Worm (Caenorhabditis elegans): ENCODE results near the gene F26F2.1.

The F26F2.1 gene

ce11 chrV:20603014-20603413, 41.3 kb upstream of the F26F2.1 start, which contains the start of gene ttr-11:
ttr-11 (plus strand) TSS chrV:20603314.
- TF ChIP-seq elt-1 (tag; optimal IDR thresholded peaks at IDR 0.05) (no peak), pha-4 (tag; optimal IDR thresholded peaks at IDR 0.05) (no peak), nhr-77 (tag; optimal IDR thresholded peaks at IDR 0.05) (no peak), egl-27 (tag; optimal IDR thresholded peaks at IDR 0.05) (no peak), ztf-4 (tag; optimal IDR thresholded peaks at IDR 0.05) (no peak), mml-1 (tag; optimal IDR thresholded peaks at IDR 0.05) (no peak), nhr-12 (tag; optimal IDR thresholded peaks at IDR 0.05) (no peak), nhr-28 (tag; optimal IDR thresholded peaks at IDR 0.05) (no peak), ceh-28 (tag; optimal IDR thresholded peaks at IDR 0.05) (no peak)

ce11 chrV:20600704-20601103, 39.0 kb upstream of the F26F2.1 start:
- TF ChIP-seq skn-1 (tag; optimal IDR thresholded peaks at IDR 0.05) (no peak), ama-1 (optimal IDR thresholded peaks at IDR 0.05) (no peak), pqm-1 (tag; optimal IDR thresholded peaks at IDR 0.05) (no peak), nhr-25 (tag; optimal IDR thresholded peaks at IDR 0.05) (no peak), jun-1 (tag; optimal IDR thresholded peaks at IDR 0.05) (no peak), pha-4 (tag; optimal IDR thresholded peaks at IDR 0.05) (no peak), zag-1 (tag; optimal IDR thresholded peaks at IDR 0.05) (no peak), ceh-28 (tag; optimal IDR thresholded peaks at IDR 0.05) (no peak)

DNA sequence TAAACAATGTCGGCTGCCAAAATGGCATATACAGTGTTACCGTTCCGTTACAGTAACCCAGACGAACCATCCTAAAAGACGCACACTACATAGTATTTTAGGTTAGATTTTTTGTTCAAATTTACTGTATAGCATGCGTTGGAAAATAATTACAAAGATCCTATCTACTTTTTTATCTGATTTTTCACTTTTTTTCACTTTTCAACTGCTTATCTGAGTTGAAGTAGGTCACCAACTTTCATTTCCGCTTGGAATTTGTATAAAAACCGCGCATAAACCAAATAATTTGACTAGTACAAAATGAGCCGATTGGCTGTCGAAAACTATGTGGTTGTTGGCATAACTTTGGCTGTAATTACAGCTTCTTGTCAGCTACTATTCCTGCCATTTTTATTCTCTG, 38.1 kb upstream of the F26F2.1 start, which contains the start of gene col-163:
TSS of gene col-163 (plus strand) at position 301 of the 400 bp plus-strand sequence.
- TF ChIP-seq fkh-10 (GFP tag; optimal IDR thresholded peaks at IDR 0.05) = no peak

DNA sequence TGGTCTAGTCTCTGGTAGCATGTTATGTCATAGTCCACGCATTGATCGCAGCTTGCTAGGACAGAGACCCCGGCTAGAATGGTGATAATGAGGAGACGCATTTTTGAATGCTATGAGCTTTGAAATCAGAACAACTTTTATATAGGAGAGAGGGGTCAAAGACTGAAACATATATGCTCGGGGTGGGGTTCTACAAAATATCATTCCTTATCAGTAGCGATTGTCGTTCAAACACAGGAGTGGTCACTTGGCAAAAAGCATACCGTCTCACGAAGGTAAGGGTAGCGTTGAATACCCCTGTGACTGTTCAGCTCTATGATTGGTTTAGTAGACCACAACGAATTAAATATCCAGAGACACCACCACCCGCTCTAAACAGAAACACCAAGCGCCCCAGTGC, 35.4 kb upstream of the F26F2.1 start, which contains the start of gene F46B3.1:
TSS of gene F46B3.1 (minus strand) at position 101 of the 400 bp plus-strand sequence.
- TF ChIP-seq ztf-11 (tag; optimal IDR thresholded peaks at IDR 0.05) (no peak), ceh-82 (tag; optimal IDR thresholded peaks at IDR 0.05) (no peak), elt-2 (tag; optimal IDR thresholded peaks at IDR 0.05) (no peak), nfya-1 (tag; optimal IDR thresholded peaks at IDR 0.05; ENCODE audit: insufficient read depth) (no peak), ceh-9 (tag; optimal IDR thresholded peaks at IDR 0.05) (no peak), ztf-4 (tag; optimal IDR thresholded peaks at IDR 0.05) (no peak), egl-27 (tag; optimal IDR thresholded peaks at IDR 0.05) (no peak), R02D3.7 (tag; optimal IDR thresholded peaks at IDR 0.05) (no peak), fos-1 (tag; optimal IDR thresholded peaks at IDR 0.05) (no peak), nhr-67 (tag; optimal IDR thresholded peaks at IDR 0.05) (no peak), nhr-77 (tag; optimal IDR thresholded peaks at IDR 0.05) (no peak), nhr-25 (tag; optimal IDR thresholded peaks at IDR 0.05) (no peak), fkh-2 (tag; optimal IDR thresholded peaks at IDR 0.05) (no peak), mdl-1 (tag; optimal IDR thresholded peaks at IDR 0.05) (no peak)

- TF ChIP-seq egl-27 (tag; optimal IDR thresholded peaks at IDR 0.05) = no peak
- TF ChIP-seq mml-1 (tag; optimal IDR thresholded peaks at IDR 0.05) = no peak
- no peak for TF ChIP-seq fkh-2 (tag; optimal IDR thresholded peaks at IDR 0.05)
- no peak for TF ChIP-seq ama-1 (optimal IDR thresholded peaks at IDR 0.05)
- no peak for TF ChIP-seq lin-39 (tag; optimal IDR thresholded peaks at IDR 0.05)
- TF ChIP-seq nhr-23 (tag; optimal IDR thresholded peaks at IDR 0.05) = no peak
- TF ChIP-seq pqm-1 (tag; optimal IDR thresholded peaks at IDR 0.05) = no peak
- no peak for TF ChIP-seq ztf-4 (tag; optimal IDR thresholded peaks at IDR 0.05)
- no peak for TF ChIP-seq zag-1 (tag; optimal IDR thresholded peaks at IDR 0.05)
- TF ChIP-seq tbx-2 (tag; optimal IDR thresholded peaks at IDR 0.05) = no peak
- no peak for TF ChIP-seq pha-4 (tag; optimal IDR thresholded peaks at IDR 0.05)
- TF ChIP-seq lsy-12 (tag; optimal IDR thresholded peaks at IDR 0.05) = no peak
- no peak for TF ChIP-seq sea-2 (GFP tag; optimal IDR thresholded peaks at IDR 0.05)
- TF ChIP-seq nhr-76 (tag; optimal IDR thresholded peaks at IDR 0.05) = no peak
- no peak for TF ChIP-seq daf-12 (tag; optimal IDR thresholded peaks at IDR 0.05)
Observed at ce11 chrV:20595653-20596052, 34.0 kb upstream of the F26F2.1 start, which contains the start of gene F26F2.11. F26F2.11 (minus strand) TSS chrV:20595753.

DNA sequence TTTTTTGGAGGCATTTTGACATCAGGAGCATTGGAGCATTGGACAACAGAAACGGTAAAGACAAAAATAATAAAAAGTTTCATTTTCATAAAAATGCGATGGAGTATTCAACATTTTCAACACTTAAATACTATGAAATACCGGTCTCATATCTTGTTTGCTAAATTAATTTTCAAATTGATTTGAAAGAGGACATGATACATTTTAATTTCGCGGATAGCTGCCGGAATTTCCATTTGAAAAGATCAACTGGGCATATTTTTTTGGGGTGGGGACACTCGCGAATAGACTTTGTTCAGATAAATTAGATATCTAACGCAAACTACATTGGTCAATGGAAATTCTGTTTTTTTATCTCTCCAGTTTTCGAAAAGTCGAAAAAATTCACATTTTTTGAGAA, 33.1 kb upstream of the F26F2.1 start, which contains the start of gene F26F2.10:
TSS of gene F26F2.10 (minus strand) at position 101 of the 400 bp plus-strand sequence.
- TF ChIP-seq nhr-28 (tag; optimal IDR thresholded peaks at IDR 0.05) (no peak), mml-1 (tag; optimal IDR thresholded peaks at IDR 0.05) (no peak), ceh-16 (tag; optimal IDR thresholded peaks at IDR 0.05) (no peak), zag-1 (tag; optimal IDR thresholded peaks at IDR 0.05) (no peak), nhr-77 (tag; optimal IDR thresholded peaks at IDR 0.05) (no peak), ama-1 (optimal IDR thresholded peaks at IDR 0.05) (no peak), lsy-12 (tag; optimal IDR thresholded peaks at IDR 0.05) (no peak), elt-3 (tag; optimal IDR thresholded peaks at IDR 0.05) (no peak), daf-12 (tag; optimal IDR thresholded peaks at IDR 0.05) (no peak), ztf-11 (tag; optimal IDR thresholded peaks at IDR 0.05) (no peak), elt-1 (tag; optimal IDR thresholded peaks at IDR 0.05) (no peak), eor-1 (tag; optimal IDR thresholded peaks at IDR 0.05) (no peak), R02D3.7 (tag; optimal IDR thresholded peaks at IDR 0.05) (no peak), nhr-67 (tag; optimal IDR thresholded peaks at IDR 0.05) (no peak), mdl-1 (tag; optimal IDR thresholded peaks at IDR 0.05) (no peak), unc-39 (tag; optimal IDR thresholded peaks at IDR 0.05) (no peak), fkh-2 (tag; optimal IDR thresholded peaks at IDR 0.05) (no peak), nhr-12 (tag; optimal IDR thresholded peaks at IDR 0.05) (no peak)
